Fruit fly (Drosophila melanogaster) whole organism, embryonic: ENCODE measurements around the gene orion.

ENCODE experiments used
- Bgb ChIP-seq: fragments of 200-800 bp; sonication (Bioruptor generic); IDR thresholded peaks from 2 replicates; pipeline ENCODE4 v1.3.6; 2022; ENCODE audit warnings: missing biosample characterization, missing genetic modification characterization; ENCODE audit not compliant: partially characterized antibody
- CG10366 ChIP-seq: fragments of 200-800 bp; sonication (Bioruptor generic); IDR thresholded peaks from 2 replicates; pipeline ENCODE4 v1.3.6; 2022; ENCODE audit warnings: missing biosample characterization, missing genetic modification characterization
- CG10565 ChIP-seq: fragments of 200-800 bp; sonication (Bioruptor generic); optimal IDR thresholded peaks from 3 replicates; lab custom pipeline; 2016; ENCODE audit warnings: missing biosample characterization, mild to moderate bottlenecking, missing genetic modification characterization
- CG10979 ChIP-seq: fragments of 200-800 bp; sonication (Bioruptor generic); optimal IDR thresholded peaks from 2 replicates; lab custom pipeline; 2018; ENCODE audit warnings: missing biosample characterization, mild to moderate bottlenecking, missing genetic modification characterization, moderate library complexity
- CG11247 ChIP-seq: fragments of 200-800 bp; sonication (Bioruptor generic); IDR thresholded peaks from 2 replicates; pipeline ENCODE4 v1.3.6; 2022; ENCODE audit warnings: missing biosample characterization, missing genetic modification characterization
- CG14965 ChIP-seq: fragments of 200-800 bp; sonication (Bioruptor generic); optimal IDR thresholded peaks from 2 replicates; lab custom pipeline; 2016; ENCODE audit warnings: missing biosample characterization, missing genetic modification characterization, borderline replicate concordance
- CG15696 ChIP-seq: fragments of 200-800 bp; sonication (Bioruptor generic); optimal IDR thresholded peaks from 2 replicates; lab custom pipeline; 2019; ENCODE audit warnings: missing biosample characterization, mild to moderate bottlenecking, missing genetic modification characterization, moderate library complexity
- CG1603 ChIP-seq: fragments of 200-800 bp; sonication (Bioruptor generic); optimal IDR thresholded peaks from 2 replicates; lab custom pipeline; 2019; ENCODE audit warnings: missing biosample characterization, mild to moderate bottlenecking, missing genetic modification characterization, moderate library complexity
- CG1647 ChIP-seq: fragments of 200-800 bp; sonication (Bioruptor generic); optimal IDR thresholded peaks from 3 replicates; lab custom pipeline; 2016; ENCODE audit warnings: missing biosample characterization, missing genetic modification characterization
- CG16815 ChIP-seq: fragments of 200-800 bp; sonication (Bioruptor generic); optimal IDR thresholded peaks from 3 replicates; lab custom pipeline; 2017; ENCODE audit warnings: missing biosample characterization, mild to moderate bottlenecking, missing genetic modification characterization
- CG18599 ChIP-seq: fragments of 200-800 bp; sonication (Bioruptor generic); optimal IDR thresholded peaks from 3 replicates; lab custom pipeline; 2017; ENCODE audit warnings: missing biosample characterization, missing genetic modification characterization, mild to moderate bottlenecking, moderate library complexity, missing genetic modification reagents
- CG18619 ChIP-seq: fragments of 200-800 bp; sonication (Bioruptor generic); optimal IDR thresholded peaks from 3 replicates; lab custom pipeline; 2017; ENCODE audit warnings: missing biosample characterization, mild to moderate bottlenecking, missing genetic modification characterization
- CG18764 ChIP-seq: fragments of 200-800 bp; sonication (Bioruptor generic); optimal IDR thresholded peaks from 3 replicates; lab custom pipeline; 2016; ENCODE audit warnings: missing biosample characterization, missing genetic modification characterization
- CG2875 ChIP-seq: fragments of 200-800 bp; sonication (Bioruptor generic); optimal IDR thresholded peaks from 2 replicates; lab custom pipeline; 2017; ENCODE audit warnings: missing biosample characterization, mild to moderate bottlenecking, missing genetic modification characterization, missing genetic modification reagents
- CG2889 ChIP-seq: fragments of 200-800 bp; sonication (Bioruptor generic); IDR thresholded peaks from 3 replicates; pipeline ENCODE4 v1.3.6; 2022; ENCODE audit warnings: missing biosample characterization, missing genetic modification characterization
- CG30020 ChIP-seq: fragments of 200-800 bp; optimal IDR thresholded peaks from 2 replicates; lab custom pipeline; 2019; ENCODE audit warnings: missing biosample characterization, mild to moderate bottlenecking, missing genetic modification characterization, moderate library complexity
- CG32767 ChIP-seq: fragments of 200-800 bp; sonication (Bioruptor generic); IDR thresholded peaks from 2 replicates; pipeline ENCODE4 v1.3.6; 2022; ENCODE audit warnings: missing biosample characterization, missing genetic modification characterization
- CG3281 ChIP-seq: fragments of 200-800 bp; sonication (Bioruptor generic); optimal IDR thresholded peaks from 3 replicates; lab custom pipeline; 2017; ENCODE audit warnings: missing biosample characterization, mild to moderate bottlenecking, missing genetic modification characterization
- CG34224 ChIP-seq: fragments of 200-800 bp; sonication (Bioruptor generic); IDR thresholded peaks from 3 replicates; pipeline ENCODE4 v1.3.6; 2022; ENCODE audit warnings: missing biosample characterization, missing genetic modification characterization; ENCODE audit not compliant: partially characterized antibody
- CG3838 ChIP-seq: fragments of 200-800 bp; sonication (Bioruptor generic); optimal IDR thresholded peaks from 3 replicates; lab custom pipeline; 2016; ENCODE audit warnings: missing biosample characterization, missing genetic modification characterization
- CG4424 ChIP-seq: fragments of 200-800 bp; sonication (Bioruptor generic); optimal IDR thresholded peaks from 3 replicates; lab custom pipeline; 2016; ENCODE audit warnings: missing biosample characterization, missing genetic modification characterization
- CG5953 ChIP-seq: fragments of 200-800 bp; sonication (Bioruptor generic); IDR thresholded peaks from 2 replicates; pipeline ENCODE4 v1.3.6; 2022; ENCODE audit warnings: missing biosample characterization, missing genetic modification characterization
- CG6254 ChIP-seq: fragments of 200-800 bp; sonication (Bioruptor generic); optimal IDR thresholded peaks from 3 replicates; lab custom pipeline; 2017; ENCODE audit warnings: mild to moderate bottlenecking, missing biosample characterization, missing genetic modification reagents, missing genetic modification characterization
- CG6272 ChIP-seq: fragments of 200-800 bp; sonication (Bioruptor generic); IDR thresholded peaks from 2 replicates; pipeline ENCODE4 v1.3.6; 2022; ENCODE audit warnings: missing biosample characterization, missing genetic modification characterization
- CG7963 ChIP-seq: fragments of 200-800 bp; sonication (Bioruptor generic); IDR thresholded peaks from 3 replicates; pipeline ENCODE4 v1.3.6; 2022; ENCODE audit warnings: missing biosample characterization, missing genetic modification characterization; ENCODE audit not compliant: partially characterized antibody
- CHES-1-like ChIP-seq: fragments of 200-800 bp; sonication (Bioruptor generic); optimal IDR thresholded peaks from 2 replicates; lab custom pipeline; 2016; ENCODE audit warnings: missing biosample characterization, missing genetic modification characterization
- H2.0 ChIP-seq: fragments of 200-800 bp; sonication (Bioruptor generic); IDR thresholded peaks from 2 replicates; pipeline ENCODE4 v1.3.6; 2022; ENCODE audit warnings: missing biosample characterization, missing genetic modification characterization
- Hmr ChIP-seq: fragments of 200-800 bp; sonication (Bioruptor generic); optimal IDR thresholded peaks from 3 replicates; lab custom pipeline; 2017; ENCODE audit warnings: mild to moderate bottlenecking, missing biosample characterization, missing genetic modification reagents, missing genetic modification characterization
- NC2β ChIP-seq: fragments of 200-800 bp; sonication (Bioruptor generic); optimal IDR thresholded peaks from 2 replicates; lab custom pipeline; 2016; ENCODE audit warnings: missing biosample characterization, missing genetic modification characterization
- NfI ChIP-seq: fragments of 200-800 bp; sonication (Bioruptor generic); optimal IDR thresholded peaks from 3 replicates; lab custom pipeline; 2018; ENCODE audit warnings: missing biosample characterization, mild to moderate bottlenecking, missing genetic modification characterization, moderate library complexity
- Six4 ChIP-seq: fragments of 200-800 bp; sonication (Bioruptor generic); optimal IDR thresholded peaks from 2 replicates; lab custom pipeline; 2016; ENCODE audit warnings: missing biosample characterization, missing genetic modification characterization
- Sox102F ChIP-seq: fragments of 200-800 bp; sonication (Bioruptor generic); optimal IDR thresholded peaks from 2 replicates; lab custom pipeline; 2018; ENCODE audit warnings: missing biosample characterization, mild to moderate bottlenecking, missing genetic modification characterization, moderate library complexity
- YL-1 ChIP-seq: fragments of 200-800 bp; sonication (Bioruptor generic); optimal IDR thresholded peaks from 3 replicates; lab custom pipeline; 2017; ENCODE audit warnings: missing biosample characterization, mild to moderate bottlenecking, missing genetic modification characterization
- ase ChIP-seq: fragments of 200-800 bp; sonication (Bioruptor generic); IDR thresholded peaks from 3 replicates; pipeline ENCODE4 v1.3.6; 2022; ENCODE audit warnings: missing biosample characterization, missing genetic modification characterization
- ato ChIP-seq: fragments of 200-800 bp; sonication (Bioruptor generic); IDR thresholded peaks from 2 replicates; pipeline ENCODE4 v1.3.6; 2022; ENCODE audit warnings: missing biosample characterization, missing genetic modification characterization; ENCODE audit not compliant: partially characterized antibody
- ci ChIP-seq: fragments of 200-800 bp; sonication (Bioruptor generic); IDR thresholded peaks from 3 replicates; pipeline ENCODE4 v1.3.6; 2022; ENCODE audit warnings: missing biosample characterization, missing genetic modification characterization
- crol ChIP-seq: fragments of 200-800 bp; sonication (Bioruptor generic); IDR thresholded peaks from 2 replicates; pipeline ENCODE4 v1.3.6; 2022; ENCODE audit warnings: missing biosample characterization, missing genetic modification characterization
- cwo ChIP-seq: fragments of 200-800 bp; sonication (Bioruptor generic); optimal IDR thresholded peaks from 3 replicates; lab custom pipeline; 2017; ENCODE audit warnings: missing biosample characterization, missing genetic modification characterization, mild to moderate bottlenecking, moderate library complexity, missing genetic modification reagents
- dysf ChIP-seq: fragments of 200-800 bp; sonication (Bioruptor generic); IDR thresholded peaks from 3 replicates; pipeline ENCODE4 v1.3.6; 2022; ENCODE audit warnings: missing biosample characterization, missing genetic modification characterization
- fd96Cb ChIP-seq: fragments of 200-800 bp; sonication (Bioruptor generic); optimal IDR thresholded peaks from 2 replicates; lab custom pipeline; 2018; ENCODE audit warnings: missing biosample characterization, mild to moderate bottlenecking, missing genetic modification characterization, moderate library complexity
- mirr ChIP-seq: fragments of 200-800 bp; sonication (Bioruptor generic); optimal IDR thresholded peaks from 3 replicates; lab custom pipeline; 2018; ENCODE audit warnings: missing biosample characterization, mild to moderate bottlenecking, missing genetic modification characterization
- onecut ChIP-seq: fragments of 200-800 bp; sonication (Bioruptor generic); IDR thresholded peaks from 2 replicates; pipeline ENCODE4 v1.3.6; 2022; ENCODE audit warnings: missing biosample characterization, missing genetic modification characterization
- otp ChIP-seq: fragments of 200-800 bp; sonication (Bioruptor generic); IDR thresholded peaks from 3 replicates; pipeline ENCODE4, ENCODE4 v1.3.6; 2022; ENCODE audit warnings: missing biosample characterization, missing genetic modification characterization
- rib ChIP-seq: fragments of 200-800 bp; sonication (Bioruptor generic); IDR thresholded peaks from 2 replicates; pipeline ENCODE4 v1.3.6; 2022; ENCODE audit warnings: missing biosample characterization, missing genetic modification characterization
- scrt ChIP-seq: fragments of 200-800 bp; sonication (Bioruptor generic); optimal IDR thresholded peaks from 2 replicates; lab custom pipeline; 2018; ENCODE audit warnings: missing biosample characterization, mild to moderate bottlenecking, missing genetic modification characterization, moderate library complexity
- sens-2 ChIP-seq: fragments of 200-800 bp; sonication (Bioruptor generic); IDR thresholded peaks from 2 replicates; pipeline ENCODE4 v1.3.6; 2022; ENCODE audit warnings: missing biosample characterization, missing genetic modification characterization
- sim ChIP-seq: fragments of 200-800 bp; sonication (Bioruptor generic); IDR thresholded peaks from 2 replicates; pipeline ENCODE4 v1.3.6; 2022; ENCODE audit warnings: missing biosample characterization, missing genetic modification characterization
- slou ChIP-seq: fragments of 200-800 bp; sonication (Bioruptor generic); optimal IDR thresholded peaks from 3 replicates; lab custom pipeline; 2016; ENCODE audit warnings: missing biosample characterization, missing genetic modification characterization
- stc ChIP-seq: fragments of 200-800 bp; sonication (Bioruptor generic); IDR thresholded peaks from 2 replicates; pipeline ENCODE4 v1.3.6; 2022; ENCODE audit warnings: missing biosample characterization, missing genetic modification characterization
- tll ChIP-seq, 2 experiments: fragments of 200-800 bp in 1 of 2; fragments of >200 bp in 1 of 2; sonication (Bioruptor generic) in 1 of 2; optimal IDR thresholded peaks; 2 replicates each; lab custom pipeline; 2017 to 2019; ENCODE audit warnings: missing biosample characterization in 2 of 2, missing genetic modification characterization in 2 of 2, mild to moderate bottlenecking in 1 of 2, moderate library complexity in 1 of 2
- ttk ChIP-seq: fragments of 200-800 bp; sonication (Bioruptor generic); IDR thresholded peaks from 2 replicates; pipeline ENCODE4 v2.1.2; 2022; ENCODE audit warnings: missing biosample characterization, missing genetic modification characterization

Gene orion

DNA sequence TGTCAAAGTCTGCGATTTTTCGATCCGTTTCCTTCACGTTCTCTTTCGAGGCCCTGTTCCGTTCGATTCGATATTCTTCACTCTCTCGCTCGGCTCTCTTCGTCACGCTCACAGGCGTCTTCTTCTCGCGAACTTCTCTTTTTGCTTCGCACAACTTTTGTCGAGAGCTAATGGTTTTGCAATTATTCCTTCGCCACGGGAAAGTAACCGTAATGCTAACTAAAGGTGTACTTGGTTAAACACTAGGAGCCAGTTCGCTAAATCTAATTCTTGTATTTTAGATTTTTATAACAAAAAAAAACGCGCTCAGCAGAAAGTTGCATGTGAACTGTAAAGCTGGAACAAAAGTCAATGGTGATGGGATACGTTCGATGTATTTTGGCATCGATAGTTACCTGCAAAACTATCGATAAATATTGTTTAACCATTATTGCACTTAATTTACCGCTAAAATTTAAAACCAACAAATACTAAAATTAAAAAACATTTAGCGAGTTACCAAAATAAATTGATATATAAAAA, 15.6 kb downstream of the orion start, which contains the start of gene mahe (continued):
- TF ChIP-seq Bgb (GFP tag; lab: Robert Waterston, UW) (peak; percentile 89), Six4 (GFP tag; lab: Kevin White, UChicago) (no peak), CG10979 (tag; lab: Kevin White, UChicago) (no peak), YL-1 (GFP tag; lab: Kevin White, UChicago) (peak; percentile 17), CG34224 (GFP tag; lab: Robert Waterston, UW) (peak; percentile 85), CG1647 (GFP tag; lab: Kevin White, UChicago) (no peak), CG5953 (GFP tag; lab: Robert Waterston, UW) (no peak), CG4424 (GFP tag; lab: Kevin White, UChicago) (no peak), CG10366 (GFP tag; lab: Robert Waterston, UW) (no peak), CG6272 (GFP tag; lab: Robert Waterston, UW) (no peak), CG18599 (no peak), CG6254 (GFP tag; lab: Kevin White, UChicago) (no peak), ci (no peak), dysf (GFP tag; lab: Robert Waterston, UW) (no peak), CG18619 (GFP tag; lab: Kevin White, UChicago) (no peak), CG32767 (GFP tag; lab: Robert Waterston, UW) (no peak), Sox102F (GFP tag; lab: Kevin White, UChicago) (no peak), CG1603 (tag; lab: Kevin White, UChicago) (peak; percentile 29), CG2889 (GFP tag; lab: Robert Waterston, UW) (no peak), CG14965 (GFP tag; lab: Kevin White, UChicago) (no peak), fd96Cb (no peak), stc (GFP tag; lab: Robert Waterston, UW) (0 out of 2 replicates have a peak, but pooled peaks have one; percentile 8), NfI (no peak), sens-2 (no peak), ato (peak; percentile 65), scrt (peak; percentile 38), H2.0 (GFP tag; lab: Robert Waterston, UW) (no peak), otp (GFP tag; lab: Robert Waterston, UW) (no peak), CG16815 (GFP tag; lab: Kevin White, UChicago) (no peak), CG10565 (GFP tag; lab: Kevin White, UChicago) (no peak), rib (no peak), CG15696 (tag; lab: Kevin White, UChicago) (no peak), NC2β (GFP tag; lab: Kevin White, UChicago) (no peak), Hmr (GFP tag; lab: Kevin White, UChicago) (no peak), CG7963 (GFP tag; lab: Robert Waterston, UW) (peak; percentile 74), CG30020 (no peak), slou (GFP tag; lab: Kevin White, UChicago) (no peak), CG18764 (no peak), ase (GFP tag; lab: Robert Waterston, UW) (no peak), onecut (no peak), CG3838 (GFP tag; lab: Kevin White, UChicago) (no peak), ttk (GFP tag; lab: Robert Waterston, UW) (no peak), mirr (no peak), CHES-1-like (GFP tag; lab: Kevin White, UChicago) (no peak), cwo (GFP tag; lab: Kevin White, UChicago) (no peak), tll (GFP tag; optimal IDR thresholded peaks at IDR 0.05; lab: Kevin White, UChicago) (peak in 1 of 2 experiments; percentile 67), CG11247 (GFP tag; lab: Robert Waterston, UW) (no peak), CG3281 (GFP tag; lab: Kevin White, UChicago) (no peak), CG2875 (GFP tag; lab: Kevin White, UChicago) (no peak), crol (no peak), sim (no peak)
